Fruit fly (Drosophila melanogaster) whole organism, embryonic: ENCODE data around the gene CG8630.

Experiments
- Adf1 ChIP-seq: fragments of 200-800 bp; sonication (Bioruptor generic); IDR thresholded peaks from 2 replicates; pipeline ENCODE4 v1.3.6; 2022; ENCODE audit warnings: missing biosample characterization, missing genetic modification characterization
- Aef1 ChIP-seq: fragments of 200-800 bp; sonication (Bioruptor generic); IDR thresholded peaks from 3 replicates; pipeline ENCODE4 v1.3.6; 2022; ENCODE audit warnings: missing biosample characterization, missing genetic modification characterization
- Atf-2 ChIP-seq: fragments of 200-800 bp; sonication (Bioruptor generic); optimal IDR thresholded peaks from 2 replicates; lab custom pipeline; 2016; ENCODE audit warnings: missing biosample characterization, missing genetic modification characterization
- Bdp1 ChIP-seq: fragments of 200-800 bp; sonication (Bioruptor generic); optimal IDR thresholded peaks from 3 replicates; lab custom pipeline; 2016; ENCODE audit warnings: missing biosample characterization, missing genetic modification characterization
- Bteb2 ChIP-seq: fragments of 200-800 bp; sonication (Bioruptor generic); optimal IDR thresholded peaks from 2 replicates; lab custom pipeline; 2016; ENCODE audit warnings: missing biosample characterization, missing genetic modification characterization
- CG11085 ChIP-seq: fragments of 200-800 bp; sonication (Bioruptor generic); IDR thresholded peaks from 2 replicates; pipeline ENCODE4 v1.3.6; 2022; ENCODE audit warnings: missing biosample characterization, missing genetic modification characterization
- CG11456 ChIP-seq: fragments of 200-800 bp; sonication (Bioruptor generic); IDR thresholded peaks from 3 replicates; pipeline ENCODE4 v1.3.6; 2022; ENCODE audit warnings: missing biosample characterization, missing genetic modification characterization
- CG12659 ChIP-seq: fragments of 200-800 bp; sonication (Bioruptor generic); optimal IDR thresholded peaks from 3 replicates; lab custom pipeline; 2017; ENCODE audit warnings: mild to moderate bottlenecking, missing biosample characterization, missing genetic modification reagents, missing genetic modification characterization
- CG13123 ChIP-seq: fragments of 200-800 bp; sonication (Bioruptor generic); optimal IDR thresholded peaks from 2 replicates; lab custom pipeline; 2016; ENCODE audit warnings: missing biosample characterization, missing genetic modification characterization
- CG15514 ChIP-seq: fragments of 200-800 bp; sonication (Bioruptor generic); optimal IDR thresholded peaks from 3 replicates; lab custom pipeline; 2017; ENCODE audit warnings: missing biosample characterization, missing genetic modification characterization, mild to moderate bottlenecking, moderate library complexity, missing genetic modification reagents
- CG1602 ChIP-seq: fragments of 200-800 bp; sonication (Bioruptor generic); optimal IDR thresholded peaks from 3 replicates; lab custom pipeline; 2016; ENCODE audit warnings: missing biosample characterization, missing genetic modification characterization
- CG17186 ChIP-seq: fragments of 200-800 bp; sonication (Bioruptor generic); optimal IDR thresholded peaks from 3 replicates; lab custom pipeline; 2017; ENCODE audit warnings: missing biosample characterization, missing genetic modification reagents, missing genetic modification characterization
- CG17568 ChIP-seq: fragments of 200-800 bp; sonication (Bioruptor generic); optimal IDR thresholded peaks from 2 replicates; lab custom pipeline; 2018; ENCODE audit warnings: missing biosample characterization, mild to moderate bottlenecking, missing genetic modification characterization, moderate library complexity
- CG18599 ChIP-seq: fragments of 200-800 bp; sonication (Bioruptor generic); optimal IDR thresholded peaks from 3 replicates; lab custom pipeline; 2017; ENCODE audit warnings: missing biosample characterization, missing genetic modification characterization, mild to moderate bottlenecking, moderate library complexity, missing genetic modification reagents
- CG18619 ChIP-seq: fragments of 200-800 bp; sonication (Bioruptor generic); optimal IDR thresholded peaks from 3 replicates; lab custom pipeline; 2017; ENCODE audit warnings: missing biosample characterization, mild to moderate bottlenecking, missing genetic modification characterization
- CG2202 ChIP-seq: fragments of 200-800 bp; sonication (Bioruptor generic); optimal IDR thresholded peaks from 2 replicates; lab custom pipeline; 2018; ENCODE audit warnings: missing biosample characterization, mild to moderate bottlenecking, missing genetic modification characterization
- CG2712 ChIP-seq: fragments of 200-800 bp; optimal IDR thresholded peaks from 3 replicates; lab custom pipeline; 2019; ENCODE audit warnings: missing biosample characterization, mild to moderate bottlenecking, missing genetic modification characterization, moderate library complexity
- CG32532 ChIP-seq: fragments of 200-800 bp; sonication (Bioruptor generic); IDR thresholded peaks from 2 replicates; pipeline ENCODE4 v1.3.6; 2022; ENCODE audit warnings: missing biosample characterization, missing genetic modification characterization
- CG3995 ChIP-seq: fragments of 200-800 bp; sonication (Bioruptor generic); optimal IDR thresholded peaks from 3 replicates; lab custom pipeline; 2016; ENCODE audit warnings: missing biosample characterization, missing genetic modification characterization
- CG4282 ChIP-seq: fragments of 200-800 bp; sonication (Bioruptor generic); optimal IDR thresholded peaks from 2 replicates; lab custom pipeline; 2016; ENCODE audit warnings: missing biosample characterization, missing genetic modification characterization
- CG4404 ChIP-seq: fragments of 200-800 bp; sonication (Bioruptor generic); IDR thresholded peaks from 2 replicates; pipeline ENCODE4 v1.3.6; 2022; ENCODE audit warnings: missing biosample characterization, missing genetic modification characterization
- CG7556 ChIP-seq: fragments of 200-800 bp; sonication (Bioruptor generic); optimal IDR thresholded peaks from 2 replicates; lab custom pipeline; 2017; ENCODE audit warnings: missing biosample characterization, mild to moderate bottlenecking, missing genetic modification characterization
- CG9215 ChIP-seq: fragments of 200-800 bp; sonication (Bioruptor generic); IDR thresholded peaks from 2 replicates; pipeline ENCODE4 v1.3.6; 2022; ENCODE audit warnings: missing biosample characterization, missing genetic modification characterization
- CG9727 ChIP-seq: fragments of 200-800 bp; sonication (Bioruptor generic); optimal IDR thresholded peaks from 3 replicates; lab custom pipeline; 2017; ENCODE audit warnings: missing biosample characterization, mild to moderate bottlenecking, missing genetic modification characterization
- CoRest ChIP-seq: fragments of 200-800 bp; sonication (Bioruptor generic); optimal IDR thresholded peaks from 3 replicates; lab custom pipeline; 2018; ENCODE audit warnings: missing biosample characterization, mild to moderate bottlenecking, missing genetic modification characterization, moderate library complexity
- Dek ChIP-seq: fragments of 200-800 bp; sonication (Bioruptor generic); optimal IDR thresholded peaks from 3 replicates; lab custom pipeline; 2019; ENCODE audit warnings: missing biosample characterization, mild to moderate bottlenecking, missing genetic modification characterization, moderate library complexity
- Dip3 ChIP-seq: fragments of 200-800 bp; sonication (Bioruptor generic); optimal IDR thresholded peaks from 3 replicates; lab custom pipeline; 2016; ENCODE audit warnings: missing biosample characterization, missing genetic modification characterization
- Ets65A ChIP-seq: fragments of 200-800 bp; sonication (Bioruptor generic); peaks from one replicate; lab custom pipeline; 2016; ENCODE audit warnings: missing biosample characterization, missing genetic modification characterization
- HmgD ChIP-seq: fragments of 200-800 bp; sonication (Bioruptor generic); optimal IDR thresholded peaks from 3 replicates; lab custom pipeline; 2016; ENCODE audit warnings: missing biosample characterization, missing genetic modification characterization
- Hsf ChIP-seq: fragments of 200-800 bp; sonication (Bioruptor generic); optimal IDR thresholded peaks from 3 replicates; lab custom pipeline; 2016; ENCODE audit warnings: missing biosample characterization, missing genetic modification characterization
- Med ChIP-seq: fragments of 200-800 bp; sonication (Bioruptor generic); peaks from one replicate; lab custom pipeline; 2016; ENCODE audit warnings: missing biosample characterization, missing genetic modification characterization, mild to moderate bottlenecking, inconsistent platforms, moderate library complexity
- Mrtf ChIP-seq: fragments of 200-800 bp; sonication (Bioruptor generic); IDR thresholded peaks from 3 replicates; pipeline ENCODE4 v1.3.6; 2022; ENCODE audit warnings: missing biosample characterization, missing genetic modification characterization
- Nf-YB ChIP-seq: fragments of 200-800 bp; sonication (Bioruptor generic); optimal IDR thresholded peaks from 3 replicates; lab custom pipeline; 2019; ENCODE audit warnings: missing biosample characterization, mild to moderate bottlenecking, missing genetic modification characterization, moderate library complexity
- NfI ChIP-seq: fragments of 200-800 bp; sonication (Bioruptor generic); optimal IDR thresholded peaks from 3 replicates; lab custom pipeline; 2018; ENCODE audit warnings: missing biosample characterization, mild to moderate bottlenecking, missing genetic modification characterization, moderate library complexity
- Xbp1 ChIP-seq: fragments of 200-800 bp; sonication (Bioruptor generic); optimal IDR thresholded peaks from 3 replicates; lab custom pipeline; 2016; ENCODE audit warnings: missing biosample characterization, mild to moderate bottlenecking, missing genetic modification characterization
- YL-1 ChIP-seq: fragments of 200-800 bp; sonication (Bioruptor generic); optimal IDR thresholded peaks from 3 replicates; lab custom pipeline; 2017; ENCODE audit warnings: missing biosample characterization, mild to moderate bottlenecking, missing genetic modification characterization
- az2 ChIP-seq: fragments of 200-800 bp; sonication (Bioruptor generic); optimal IDR thresholded peaks from 3 replicates; lab custom pipeline; 2016; ENCODE audit warnings: missing biosample characterization, missing genetic modification characterization
- bcd ChIP-seq: fragments of 200-800 bp; sonication (Bioruptor generic); optimal IDR thresholded peaks from 2 replicates; lab custom pipeline; 2017; ENCODE audit warnings: missing biosample characterization, mild to moderate bottlenecking, missing genetic modification characterization
- chn ChIP-seq: fragments of 200-800 bp; sonication (Bioruptor generic); optimal IDR thresholded peaks from 2 replicates; lab custom pipeline; 2016; ENCODE audit warnings: missing biosample characterization, missing genetic modification characterization
- ems ChIP-seq: fragments of 200-800 bp; sonication (Bioruptor generic); optimal IDR thresholded peaks from 3 replicates; lab custom pipeline; 2016; ENCODE audit warnings: missing biosample characterization, missing genetic modification characterization
- esg ChIP-seq: fragments of 200-800 bp; sonication (Bioruptor generic); conservative IDR thresholded peaks from 2 replicates; pipeline ENCODE4 v1.3.6; 2022; ENCODE audit warnings: missing biosample characterization, missing genetic modification characterization
- gt ChIP-seq: fragments of 200-800 bp; sonication (Bioruptor generic); IDR thresholded peaks from 2 replicates; pipeline ENCODE4 v1.3.6; 2022; ENCODE audit warnings: missing biosample characterization, missing genetic modification characterization
- ham ChIP-seq: fragments of 200-800 bp; sonication (Bioruptor generic); IDR thresholded peaks from 2 replicates; pipeline ENCODE4 v1.3.6; 2022; ENCODE audit warnings: missing biosample characterization, missing genetic modification characterization
- hb ChIP-seq: fragments of 200-800 bp; sonication (Bioruptor generic); IDR thresholded peaks from 3 replicates; pipeline ENCODE4 v1.3.6; 2022; ENCODE audit warnings: missing biosample characterization, missing genetic modification characterization; ENCODE audit not compliant: partially characterized antibody
- jing ChIP-seq: fragments of 200-800 bp; sonication (Bioruptor generic); optimal IDR thresholded peaks from 2 replicates; lab custom pipeline; 2018; ENCODE audit warnings: missing biosample characterization, mild to moderate bottlenecking, missing genetic modification characterization
- oc ChIP-seq: fragments of 200-800 bp; sonication (Bioruptor generic); optimal IDR thresholded peaks from 2 replicates; lab custom pipeline; 2018; ENCODE audit warnings: missing biosample characterization, mild to moderate bottlenecking, missing genetic modification characterization, moderate library complexity
- peb ChIP-seq: fragments of 200-800 bp; sonication (Bioruptor generic); IDR thresholded peaks from 2 replicates; pipeline ENCODE4 v1.3.6; 2022; ENCODE audit warnings: missing biosample characterization, missing genetic modification characterization
- tx ChIP-seq: fragments of 200-800 bp; sonication (Bioruptor generic); optimal IDR thresholded peaks from 2 replicates; lab custom pipeline; 2016; ENCODE audit warnings: missing biosample characterization, missing genetic modification characterization
- vvl ChIP-seq: fragments of 200-800 bp; sonication (Bioruptor generic); IDR thresholded peaks from 2 replicates; pipeline ENCODE4 v1.3.6; 2022; ENCODE audit warnings: missing biosample characterization, missing genetic modification characterization
- zen ChIP-seq: fragments of 200-800 bp; sonication (Bioruptor generic); optimal IDR thresholded peaks from 3 replicates; lab custom pipeline; 2018; ENCODE audit warnings: missing biosample characterization, mild to moderate bottlenecking, missing genetic modification characterization, moderate library complexity
- zfh2 ChIP-seq: fragments of 200-800 bp; sonication (Bioruptor generic); optimal IDR thresholded peaks from 2 replicates; lab custom pipeline; 2016; ENCODE audit warnings: missing biosample characterization, missing genetic modification characterization

Gene CG8630

dm6 chr3R:13264061-13264661 lies 15.4 kb upstream of the CG8630 start, which contains the start of gene Ravus (continued):
- TF ChIP-seq hb (GFP tag; lab: Robert Waterston, UW) (no peak), CG18599 (no peak), Dek (tag; lab: Kevin White, UChicago) (no peak), CG1602 (GFP tag; lab: Kevin White, UChicago) (peak; percentile 35), CG13123 (no peak), CG11456 (GFP tag; lab: Robert Waterston, UW) (0 out of 3 replicates have a peak, but pooled peaks have one; percentile 55), CG3995 (peak; percentile 61), CG2202 (tag; lab: Kevin White, UChicago) (no peak), Aef1 (0 out of 3 replicates have a peak, but pooled peaks have one; percentile 29), vvl (GFP tag; lab: Robert Waterston, UW) (0 out of 2 replicates have a peak, but pooled peaks have one; percentile 19), chn (GFP tag; lab: Kevin White, UChicago) (no peak), Bteb2 (GFP tag; lab: Kevin White, UChicago) (peak; percentile 49), az2 (GFP tag; lab: Kevin White, UChicago) (peak; percentile 43), gt (no peak), ems (GFP tag; lab: Kevin White, UChicago) (peak; percentile 35), CG17568 (GFP tag; lab: Kevin White, UChicago) (no peak), CG32532 (GFP tag; lab: Robert Waterston, UW) (peak; percentile 53), CG17186 (GFP tag; lab: Kevin White, UChicago) (peak; percentile 15), esg (peak; percentile 54), Atf-2 (GFP tag; lab: Kevin White, UChicago) (no peak), CG11085 (GFP tag; lab: Robert Waterston, UW) (no peak), CG4282 (GFP tag; lab: Kevin White, UChicago) (no peak), Nf-YB (GFP tag; lab: Kevin White, UChicago) (no peak), CG7556 (no peak), zen (tag; lab: Kevin White, UChicago) (peak; percentile 48), Bdp1 (GFP tag; lab: Kevin White, UChicago) (no peak), ham (GFP tag; lab: Robert Waterston, UW) (no peak), CG9215 (GFP tag; lab: Robert Waterston, UW) (peak; percentile 55; the same call in 1 of the 2 replicates), CG18619 (GFP tag; lab: Kevin White, UChicago) (peak; percentile 5), zfh2 (peak; percentile 46), oc (tag; lab: Kevin White, UChicago) (no peak), Adf1 (GFP tag; lab: Robert Waterston, UW) (no peak), bcd (GFP tag; lab: Kevin White, UChicago) (peak; percentile 51), CoRest (tag; lab: Kevin White, UChicago) (peak; percentile 79), NfI (GFP tag; lab: Kevin White, UChicago) (peak; percentile 34), YL-1 (GFP tag; lab: Kevin White, UChicago) (peak; percentile 74), Ets65A (peak; percentile 93), Hsf (GFP tag; lab: Kevin White, UChicago) (peak; percentile 64), CG12659 (GFP tag; lab: Kevin White, UChicago) (peak; percentile 72), Xbp1 (peak; percentile 51), Med (GFP tag; lab: Kevin White, UChicago) (peak; percentile 87), peb (GFP tag; lab: Robert Waterston, UW) (no peak), CG9727 (peak; percentile 31), CG15514 (peak; percentile 59), tx (peak; percentile 38), CG4404 (GFP tag; lab: Robert Waterston, UW) (peak; percentile 52), HmgD (GFP tag; lab: Kevin White, UChicago) (peak; percentile 52), Dip3 (GFP tag; lab: Kevin White, UChicago) (peak; percentile 62), jing (GFP tag; lab: Kevin White, UChicago) (no peak), Mrtf (GFP tag; lab: Robert Waterston, UW) (no peak), CG2712 (tag; lab: Kevin White, UChicago) (peak; percentile 67)
